Fruit fly (Drosophila melanogaster) whole organism, embryonic: Measurements from ENCODE around the gene Jhbp1.
A peak's percentile ranks its signal among the peaks of the same experiment; 100 is the strongest.

Experiments used
- Antp ChIP-seq: fragments of 200-800 bp; sonication (Bioruptor generic); optimal IDR thresholded peaks from 3 replicates; lab custom pipeline; 2016; ENCODE audit warnings: missing biosample characterization, missing genetic modification characterization
- CG12155 ChIP-seq: fragments of 200-800 bp; sonication (Bioruptor generic); optimal IDR thresholded peaks from 3 replicates; lab custom pipeline; 2016; ENCODE audit warnings: missing biosample characterization, missing genetic modification characterization
- CG13894 ChIP-seq: fragments of 200-800 bp; sonication (Bioruptor generic); optimal IDR thresholded peaks from 3 replicates; lab custom pipeline; 2018; ENCODE audit warnings: missing biosample characterization, mild to moderate bottlenecking, missing genetic modification characterization, moderate library complexity
- CG1529 ChIP-seq: fragments of 200-800 bp; sonication (Bioruptor generic); optimal IDR thresholded peaks from 3 replicates; lab custom pipeline; 2018; ENCODE audit warnings: missing biosample characterization, missing genetic modification characterization
- CG16779 ChIP-seq: fragments of 200-800 bp; sonication (Bioruptor generic); IDR thresholded peaks from 2 replicates; pipeline ENCODE4 v1.3.6; 2022; ENCODE audit warnings: missing biosample characterization, missing genetic modification characterization
- CG17186 ChIP-seq: fragments of 200-800 bp; sonication (Bioruptor generic); optimal IDR thresholded peaks from 3 replicates; lab custom pipeline; 2017; ENCODE audit warnings: missing biosample characterization, missing genetic modification reagents, missing genetic modification characterization
- CG17912 ChIP-seq: fragments of 200-800 bp; sonication (Bioruptor generic); optimal IDR thresholded peaks from 2 replicates; lab custom pipeline; 2018; ENCODE audit warnings: missing biosample characterization, mild to moderate bottlenecking, missing genetic modification characterization
- CG31441 ChIP-seq: fragments of 200-800 bp; sonication (Bioruptor generic); IDR thresholded peaks from 2 replicates; pipeline ENCODE4 v1.3.6; 2022; ENCODE audit warnings: missing biosample characterization, missing genetic modification characterization
- CG3995 ChIP-seq: fragments of 200-800 bp; sonication (Bioruptor generic); optimal IDR thresholded peaks from 3 replicates; lab custom pipeline; 2016; ENCODE audit warnings: missing biosample characterization, missing genetic modification characterization
- CG42726 ChIP-seq: fragments of 200-800 bp; sonication (Bioruptor generic); IDR thresholded peaks from 2 replicates; pipeline ENCODE4 v1.3.6; 2022; ENCODE audit warnings: missing biosample characterization, missing genetic modification characterization; ENCODE audit not compliant: partially characterized antibody
- CG4328 ChIP-seq: fragments of 200-800 bp; sonication (Bioruptor generic); optimal IDR thresholded peaks from 3 replicates; lab custom pipeline; 2017; ENCODE audit warnings: missing biosample characterization, missing genetic modification reagents, missing genetic modification characterization
- CG6654 ChIP-seq: fragments of 200-800 bp; sonication (Bioruptor generic); optimal IDR thresholded peaks from 2 replicates; lab custom pipeline; 2017; ENCODE audit warnings: missing biosample characterization, mild to moderate bottlenecking, missing genetic modification characterization
- CG7357 ChIP-seq: fragments of 200-800 bp; sonication (Bioruptor generic); IDR thresholded peaks from 3 replicates; pipeline ENCODE4 v1.3.6; 2022; ENCODE audit warnings: missing biosample characterization, missing genetic modification characterization
- CG8924 ChIP-seq: fragments of 200-800 bp; optimal IDR thresholded peaks from 3 replicates; lab custom pipeline; 2019; ENCODE audit warnings: missing biosample characterization, mild to moderate bottlenecking, missing genetic modification characterization, moderate library complexity
- Dad ChIP-seq: fragments of 200-800 bp; sonication (Bioruptor generic); optimal IDR thresholded peaks from 3 replicates; lab custom pipeline; 2016; ENCODE audit warnings: missing biosample characterization, missing genetic modification characterization
- Doc3 ChIP-seq: fragments of 200-800 bp; sonication (Bioruptor generic); IDR thresholded peaks from 3 replicates; pipeline ENCODE4 v1.3.6; 2022; ENCODE audit warnings: missing biosample characterization, missing genetic modification characterization; ENCODE audit not compliant: partially characterized antibody
- Drgx ChIP-seq: fragments of 200-800 bp; sonication (Bioruptor generic); IDR thresholded peaks from 2 replicates; pipeline ENCODE4 v1.3.6; 2022; ENCODE audit warnings: missing biosample characterization, missing genetic modification characterization
- E2f1 ChIP-seq: fragments of 200-800 bp; sonication (Bioruptor generic); IDR thresholded peaks from 2 replicates; pipeline ENCODE4 v1.3.6; 2022; ENCODE audit warnings: missing biosample characterization, missing genetic modification characterization
- GATAe ChIP-seq: fragments of 200-800 bp; sonication (Bioruptor generic); conservative IDR thresholded peaks from 2 replicates; pipeline ENCODE4 v1.3.6; 2022; ENCODE audit warnings: missing biosample characterization, missing genetic modification characterization
- Gsc ChIP-seq: fragments of 200-800 bp; sonication (Bioruptor generic); IDR thresholded peaks from 2 replicates; pipeline ENCODE4 v1.3.6; 2022; ENCODE audit warnings: missing biosample characterization, missing genetic modification characterization
- Gug ChIP-seq: fragments of 200-800 bp; sonication (Bioruptor generic); IDR thresholded peaks from 4 replicates; pipeline ENCODE4 v1.3.6; 2022; ENCODE audit warnings: missing biosample characterization, missing genetic modification characterization
- Hr3 ChIP-seq: fragments of 200-800 bp; sonication (Bioruptor generic); optimal IDR thresholded peaks from 3 replicates; lab custom pipeline; 2016; ENCODE audit warnings: missing biosample characterization, missing genetic modification characterization
- MBD-R2 ChIP-seq: fragments of 200-800 bp; sonication (Bioruptor generic); IDR thresholded peaks from 2 replicates; pipeline ENCODE4 v1.3.6; 2022; ENCODE audit warnings: missing biosample characterization, missing genetic modification characterization
- Med ChIP-seq: fragments of 200-800 bp; sonication (Bioruptor generic); peaks from one replicate; lab custom pipeline; 2016; ENCODE audit warnings: missing biosample characterization, missing genetic modification characterization, mild to moderate bottlenecking, inconsistent platforms, moderate library complexity
- Usf ChIP-seq: fragments of 200-800 bp; sonication (Bioruptor generic); optimal IDR thresholded peaks from 2 replicates; lab custom pipeline; 2017; ENCODE audit warnings: missing genotype, missing biosample characterization, missing genetic modification characterization
- ac ChIP-seq: fragments of 200-800 bp; sonication (Bioruptor generic); optimal IDR thresholded peaks from 3 replicates; lab custom pipeline; 2017; ENCODE audit warnings: missing biosample characterization, mild to moderate bottlenecking, missing genetic modification characterization
- amos ChIP-seq: fragments of 200-800 bp; sonication (Bioruptor generic); IDR thresholded peaks from 2 replicates; pipeline ENCODE4 v1.3.6; 2022; ENCODE audit warnings: missing biosample characterization, missing genetic modification characterization; ENCODE audit not compliant: partially characterized antibody
- dimm ChIP-seq: fragments of 200-800 bp; sonication (Bioruptor generic); IDR thresholded peaks from 2 replicates; pipeline ENCODE4 v1.3.6; 2022; ENCODE audit warnings: missing biosample characterization, missing genetic modification characterization
- dmrt11E ChIP-seq: fragments of 200-800 bp; sonication (Bioruptor generic); optimal IDR thresholded peaks from 3 replicates; lab custom pipeline; 2018; ENCODE audit warnings: missing biosample characterization, mild to moderate bottlenecking, missing genetic modification characterization, moderate library complexity
- dysf ChIP-seq: fragments of 200-800 bp; sonication (Bioruptor generic); IDR thresholded peaks from 3 replicates; pipeline ENCODE4 v1.3.6; 2022; ENCODE audit warnings: missing biosample characterization, missing genetic modification characterization
- ewg ChIP-seq: fragments of 200-800 bp; sonication (Bioruptor generic); optimal IDR thresholded peaks from 3 replicates; lab custom pipeline; 2017; ENCODE audit warnings: mild to moderate bottlenecking, missing biosample characterization, missing genetic modification reagents, missing genetic modification characterization
- exex ChIP-seq: fragments of 200-800 bp; sonication (Bioruptor generic); optimal IDR thresholded peaks from 4 replicates; lab custom pipeline; 2018; ENCODE audit warnings: missing biosample characterization, mild to moderate bottlenecking, missing genetic modification characterization, moderate library complexity
- fd3F ChIP-seq: fragments of 200-800 bp; sonication (Bioruptor generic); optimal IDR thresholded peaks from 2 replicates; lab custom pipeline; 2018; ENCODE audit warnings: missing biosample characterization, mild to moderate bottlenecking, missing genetic modification characterization, moderate library complexity
- gsb-n ChIP-seq: fragments of 200-800 bp; sonication (Bioruptor generic); optimal IDR thresholded peaks from 3 replicates; lab custom pipeline; 2018; ENCODE audit warnings: missing biosample characterization, mild to moderate bottlenecking, missing genetic modification characterization
- hb ChIP-seq: fragments of 200-800 bp; sonication (Bioruptor generic); IDR thresholded peaks from 3 replicates; pipeline ENCODE4 v1.3.6; 2022; ENCODE audit warnings: missing biosample characterization, missing genetic modification characterization; ENCODE audit not compliant: partially characterized antibody
- jigr1 ChIP-seq: fragments of 200-800 bp; sonication (Bioruptor generic); IDR thresholded peaks from 3 replicates; pipeline ENCODE4 v1.3.6; 2022; ENCODE audit warnings: missing biosample characterization, missing genetic modification characterization
- lmd ChIP-seq: fragments of 200-800 bp; sonication (Bioruptor generic); IDR thresholded peaks from 2 replicates; pipeline ENCODE4 v1.3.6; 2022; ENCODE audit warnings: missing biosample characterization, missing genetic modification characterization
- nom ChIP-seq: fragments of 200-800 bp; sonication (Bioruptor generic); optimal IDR thresholded peaks from 2 replicates; lab custom pipeline; 2017; ENCODE audit warnings: missing biosample characterization, missing genetic modification characterization, mild to moderate bottlenecking, moderate library complexity, missing genetic modification reagents
- onecut ChIP-seq: fragments of 200-800 bp; sonication (Bioruptor generic); IDR thresholded peaks from 2 replicates; pipeline ENCODE4 v1.3.6; 2022; ENCODE audit warnings: missing biosample characterization, missing genetic modification characterization
- pnt ChIP-seq: fragments of 200-800 bp; sonication (Bioruptor generic); optimal IDR thresholded peaks from 3 replicates; lab custom pipeline; 2016; ENCODE audit warnings: missing biosample characterization, missing genetic modification characterization
- rib ChIP-seq: fragments of 200-800 bp; sonication (Bioruptor generic); IDR thresholded peaks from 2 replicates; pipeline ENCODE4 v1.3.6; 2022; ENCODE audit warnings: missing biosample characterization, missing genetic modification characterization
- sob ChIP-seq: fragments of 200-800 bp; sonication (Bioruptor generic); IDR thresholded peaks from 2 replicates; pipeline ENCODE4 v1.3.6; 2022; ENCODE audit warnings: missing biosample characterization, missing genetic modification characterization
- tap ChIP-seq: fragments of 200-800 bp; optimal IDR thresholded peaks from 3 replicates; lab custom pipeline; 2019; ENCODE audit warnings: missing biosample characterization, mild to moderate bottlenecking, missing genetic modification characterization, moderate library complexity
- tio ChIP-seq: fragments of 200-800 bp; sonication (Bioruptor generic); optimal IDR thresholded peaks from 2 replicates; lab custom pipeline; 2017; ENCODE audit warnings: missing biosample characterization, missing genetic modification characterization, inconsistent platforms
- tll ChIP-seq, 2 experiments: fragments of 200-800 bp in 1 of 2; fragments of >200 bp in 1 of 2; sonication (Bioruptor generic) in 1 of 2; optimal IDR thresholded peaks; 2 replicates each; lab custom pipeline; 2017 to 2019; ENCODE audit warnings: missing biosample characterization in 2 of 2, missing genetic modification characterization in 2 of 2, mild to moderate bottlenecking in 1 of 2, moderate library complexity in 1 of 2
- tna ChIP-seq: fragments of 200-800 bp; sonication (Bioruptor generic); IDR thresholded peaks from 2 replicates; pipeline ENCODE4 v1.3.6; 2022; ENCODE audit warnings: missing biosample characterization, missing genetic modification characterization; ENCODE audit not compliant: partially characterized antibody
- trem ChIP-seq: fragments of 200-800 bp; optimal IDR thresholded peaks from 3 replicates; lab custom pipeline; 2019; ENCODE audit warnings: missing biosample characterization, mild to moderate bottlenecking, missing genetic modification characterization, moderate library complexity
- twi ChIP-seq: fragments of 200-800 bp; optimal IDR thresholded peaks from 2 replicates; lab custom pipeline; 2019; ENCODE audit warnings: missing biosample characterization, mild to moderate bottlenecking, missing genetic modification characterization, moderate library complexity
- tx ChIP-seq: fragments of 200-800 bp; sonication (Bioruptor generic); optimal IDR thresholded peaks from 2 replicates; lab custom pipeline; 2016; ENCODE audit warnings: missing biosample characterization, missing genetic modification characterization
- z ChIP-seq: fragments of 200-800 bp; sonication (Bioruptor generic); IDR thresholded peaks from 3 replicates; pipeline ENCODE4 v1.3.6; 2022; ENCODE audit warnings: missing biosample characterization, missing genetic modification characterization

Jhbp1 gene

dm6 chr3R:4997399-4998203 is 32.4 kb downstream of the Jhbp1 start (continued):
- peak; percentile 1 for TF ChIP-seq pnt (GFP tag; lab: Kevin White, UChicago)
- no peak; the same call in 3 of the 4 replicates for TF ChIP-seq Gug (GFP tag; lab: Robert Waterston, UW)
- TF ChIP-seq fd3F (GFP tag; lab: Kevin White, UChicago) = no peak
- TF ChIP-seq rib = no peak
- no peak for TF ChIP-seq Usf (GFP tag; lab: Kevin White, UChicago)
- no peak for TF ChIP-seq Dad
- no peak for TF ChIP-seq tna (GFP tag; lab: Robert Waterston, UW)
- no peak for TF ChIP-seq hb (GFP tag; lab: Robert Waterston, UW)
- TF ChIP-seq Hr3 (GFP tag; lab: Kevin White, UChicago) = no peak
- peak; percentile 47 for TF ChIP-seq E2f1
- no peak for TF ChIP-seq CG17912
- TF ChIP-seq Drgx (GFP tag; lab: Robert Waterston, UW) = peak; percentile 53
- TF ChIP-seq Gsc = no peak
- peak; percentile 52 for TF ChIP-seq Med
- TF ChIP-seq ac (GFP tag; lab: Kevin White, UChicago) = no peak
- TF ChIP-seq CG8924 = peak; percentile 30
- TF ChIP-seq tap (tag; lab: Kevin White, UChicago) = no peak
- peak; percentile 42 for TF ChIP-seq dmrt11E (tag; lab: Kevin White, UChicago)
- 0 out of 3 replicates have a peak, but pooled peaks have one; percentile 13 for TF ChIP-seq dysf (GFP tag; lab: Robert Waterston, UW)
- no peak for TF ChIP-seq MBD-R2 (GFP tag; lab: Robert Waterston, UW)
- no peak for TF ChIP-seq trem (tag; lab: Kevin White, UChicago)
- no peak for TF ChIP-seq CG4328 (GFP tag; lab: Kevin White, UChicago)
- no peak for TF ChIP-seq CG13894 (tag; lab: Kevin White, UChicago)
- no peak for TF ChIP-seq z (GFP tag; lab: Robert Waterston, UW)
- no peak for TF ChIP-seq CG12155 (GFP tag; lab: Kevin White, UChicago)
- no peak for TF ChIP-seq nom
- TF ChIP-seq CG42726 = no peak
- no peak for TF ChIP-seq GATAe
- TF ChIP-seq exex (tag; lab: Kevin White, UChicago) = no peak
- peak; percentile 5 for TF ChIP-seq gsb-n
- no peak for TF ChIP-seq sob (GFP tag; lab: Robert Waterston, UW)
- TF ChIP-seq tx (GFP tag; lab: Kevin White, UChicago) = no peak
- no peak for TF ChIP-seq Doc3
- TF ChIP-seq CG31441 (GFP tag; lab: Robert Waterston, UW) = 0 out of 2 replicates have a peak, but pooled peaks have one; percentile 13
- no peak for TF ChIP-seq Antp (GFP tag; lab: Kevin White, UChicago)
- no peak for TF ChIP-seq onecut (GFP tag; lab: Robert Waterston, UW)
- TF ChIP-seq CG17186 = no peak
- TF ChIP-seq amos (GFP tag; lab: Robert Waterston, UW) = no peak
- TF ChIP-seq ewg (GFP tag; lab: Kevin White, UChicago) = no peak
- no peak for TF ChIP-seq tll (GFP tag; optimal IDR thresholded peaks at IDR 0.05; lab: Kevin White, UChicago)
- peak; percentile 16 for TF ChIP-seq tio (GFP tag; lab: Kevin White, UChicago)
- TF ChIP-seq twi (tag; lab: Kevin White, UChicago) = no peak
- TF ChIP-seq CG7357 = no peak
- TF ChIP-seq CG1529 = no peak
- TF ChIP-seq CG16779 (GFP tag; lab: Robert Waterston, UW) = no peak
- TF ChIP-seq CG6654 (GFP tag; lab: Kevin White, UChicago) = no peak
- TF ChIP-seq lmd (GFP tag; lab: Robert Waterston, UW) = 0 out of 2 replicates have a peak, but pooled peaks have one; percentile 4
- no peak for TF ChIP-seq CG3995 (GFP tag; lab: Kevin White, UChicago)
- no peak for TF ChIP-seq dimm
- TF ChIP-seq jigr1 (GFP tag; lab: Robert Waterston, UW) = no peak
